Worm (Caenorhabditis elegans) whole organism, late embryonic: Measurements from ENCODE around the gene M117.3.

Experiments
- ama-1 ChIP-seq: fragments of 150-350 bp; optimal IDR thresholded peaks from 2 replicates; lab custom pipeline; 2014
- ceh-34 ChIP-seq: sonication (generic microtip); optimal IDR thresholded peaks from 2 replicates; lab custom pipeline; 2016; ENCODE audit warnings: mild to moderate bottlenecking, missing genetic modification characterization, missing compliant biosample characterization
- fkh-10 ChIP-seq: fragments of 150-350 bp; optimal IDR thresholded peaks from 2 replicates; lab custom pipeline; 2014; ENCODE audit warnings: missing biosample characterization, missing genetic modification reagents, missing genetic modification characterization
- madf-2 ChIP-seq: sonication (generic microtip); optimal IDR thresholded peaks from 2 replicates; lab custom pipeline; 2017; ENCODE audit warnings: missing genetic modification characterization, missing compliant biosample characterization
- zip-5 ChIP-seq: sonication (generic microtip); optimal IDR thresholded peaks from 2 replicates; lab custom pipeline; 2016; ENCODE audit warnings: missing genetic modification characterization, missing compliant biosample characterization

DNA sequence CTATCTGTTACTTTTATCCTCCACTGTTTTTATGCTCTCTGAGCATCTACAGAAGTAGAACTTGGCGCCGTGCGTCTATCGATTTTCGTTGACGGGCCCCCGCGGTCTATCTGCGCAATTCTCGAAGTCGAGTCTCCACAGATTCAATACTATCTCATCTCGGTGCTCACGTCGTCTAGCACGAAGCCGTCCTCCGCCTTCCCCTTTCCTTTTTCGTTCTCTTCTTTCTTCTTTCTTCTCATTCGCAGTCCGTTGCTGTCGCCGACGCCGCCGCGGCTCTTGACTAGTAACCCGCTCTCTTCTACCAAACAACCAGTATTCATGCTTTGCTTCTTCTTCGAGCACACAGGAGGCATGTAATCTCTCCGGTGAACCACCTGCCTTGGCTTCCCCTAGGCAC is 49.1 kb downstream of the M117.3 start:
- no peak for TF ChIP-seq fkh-10 (GFP tag; lab: Kevin White, UChicago)
- TF ChIP-seq zip-5 (tag; lab: Kevin White, UChicago), result no peak
- TF ChIP-seq ama-1 (lab: Kevin White, UChicago), result no peak
- TF ChIP-seq madf-2 (tag; lab: Kevin White, UChicago), result no peak
- TF ChIP-seq ceh-34 (tag; lab: Kevin White, UChicago), result peak; percentile 48
